Fruit fly (Drosophila melanogaster) whole organism, embryonic: ENCODE results near the gene Kmn2.
A peak's percentile ranks its signal among the peaks of the same experiment; 100 is the strongest.

ENCODE experiments used
- Atf-2 ChIP-seq: fragments of 200-800 bp; sonication (Bioruptor generic); optimal IDR thresholded peaks from 2 replicates; lab custom pipeline; 2016; ENCODE audit warnings: missing biosample characterization, missing genetic modification characterization
- Blimp-1 ChIP-seq: fragments of 200-800 bp; sonication (Bioruptor generic); optimal IDR thresholded peaks from 3 replicates; lab custom pipeline; 2018; ENCODE audit warnings: missing biosample characterization, missing genetic modification characterization, mild to moderate bottlenecking, moderate library complexity, missing genetic modification reagents
- CG10431 ChIP-seq: fragments of 200-800 bp; sonication (Bioruptor generic); optimal IDR thresholded peaks from 3 replicates; lab custom pipeline; 2018; ENCODE audit warnings: missing biosample characterization, mild to moderate bottlenecking, missing genetic modification characterization
- CG10543 ChIP-seq: fragments of 200-800 bp; sonication (Bioruptor generic); optimal IDR thresholded peaks from 3 replicates; lab custom pipeline; 2017; ENCODE audit warnings: missing biosample characterization, mild to moderate bottlenecking, missing genetic modification characterization, moderate library complexity
- CG12071 ChIP-seq: fragments of 200-800 bp; sonication (Bioruptor generic); optimal IDR thresholded peaks from 3 replicates; lab custom pipeline; 2018; ENCODE audit warnings: missing biosample characterization, mild to moderate bottlenecking, missing genetic modification characterization
- CG13624 ChIP-seq: fragments of 200-800 bp; sonication (Bioruptor generic); optimal IDR thresholded peaks from 2 replicates; lab custom pipeline; 2016; ENCODE audit warnings: missing biosample characterization, missing genetic modification characterization
- CG14014 ChIP-seq: fragments of 200-800 bp; sonication (Bioruptor generic); IDR thresholded peaks from 2 replicates; pipeline ENCODE4 v1.3.6; 2022; ENCODE audit warnings: missing biosample characterization, missing genetic modification characterization
- CG2120 ChIP-seq: fragments of 200-800 bp; sonication (Bioruptor generic); optimal IDR thresholded peaks from 3 replicates; lab custom pipeline; 2016; ENCODE audit warnings: missing biosample characterization, missing genetic modification characterization
- CG2889 ChIP-seq: fragments of 200-800 bp; sonication (Bioruptor generic); IDR thresholded peaks from 3 replicates; pipeline ENCODE4 v1.3.6; 2022; ENCODE audit warnings: missing biosample characterization, missing genetic modification characterization
- CG3163 ChIP-seq: fragments of 200-800 bp; sonication (Bioruptor generic); optimal IDR thresholded peaks from 3 replicates; lab custom pipeline; 2016; ENCODE audit warnings: missing biosample characterization, missing genetic modification characterization
- CG7372 ChIP-seq: fragments of 200-800 bp; sonication (Bioruptor generic); IDR thresholded peaks from 2 replicates; pipeline ENCODE4 v1.3.6; 2022; ENCODE audit warnings: missing biosample characterization, missing genetic modification characterization
- CG9437 ChIP-seq: fragments of 200-800 bp; sonication (Bioruptor generic); optimal IDR thresholded peaks from 2 replicates; lab custom pipeline; 2018; ENCODE audit warnings: missing biosample characterization, mild to moderate bottlenecking, missing genetic modification characterization
- Drgx ChIP-seq: fragments of 200-800 bp; sonication (Bioruptor generic); IDR thresholded peaks from 2 replicates; pipeline ENCODE4 v1.3.6; 2022; ENCODE audit warnings: missing biosample characterization, missing genetic modification characterization
- E2f2 ChIP-seq: fragments of 200-800 bp; sonication (Bioruptor generic); IDR thresholded peaks from 2 replicates; pipeline ENCODE4 v1.3.6; 2022; ENCODE audit warnings: missing biosample characterization, missing genetic modification characterization
- ERR ChIP-seq: fragments of 200-800 bp; sonication (Bioruptor generic); optimal IDR thresholded peaks from 2 replicates; lab custom pipeline; 2016; ENCODE audit warnings: missing biosample characterization, missing genetic modification characterization
- GATAe ChIP-seq: fragments of 200-800 bp; sonication (Bioruptor generic); conservative IDR thresholded peaks from 2 replicates; pipeline ENCODE4 v1.3.6; 2022; ENCODE audit warnings: missing biosample characterization, missing genetic modification characterization
- Nf-YA ChIP-seq: fragments of 200-800 bp; sonication (Bioruptor generic); IDR thresholded peaks from 2 replicates; pipeline ENCODE4 v1.3.6; 2022; ENCODE audit warnings: missing biosample characterization, missing genetic modification characterization
- Optix ChIP-seq: fragments of 200-800 bp; sonication (Bioruptor generic); IDR thresholded peaks from 3 replicates; pipeline ENCODE4 v1.3.6; 2022; ENCODE audit warnings: missing biosample characterization, missing genetic modification characterization
- Ptx1 ChIP-seq: fragments of 200-800 bp; sonication (Bioruptor generic); IDR thresholded peaks from 2 replicates; pipeline ENCODE4 v1.3.6; 2022; ENCODE audit warnings: missing biosample characterization, missing genetic modification characterization
- Trl ChIP-seq, 3 experiments: fragments of >200 bp in 2 of 3; fragments of 200-800 bp in 1 of 3; sonication (Bioruptor generic) in 1 of 3; optimal IDR thresholded peaks; 2 replicates in 1 of 3; 3 replicates in 2 of 3; lab custom pipeline; 2016 to 2017; ENCODE audit warnings: missing biosample characterization in 1 of 3, missing genetic modification characterization in 1 of 3
- Xrp1 ChIP-seq: fragments of 200-800 bp; sonication (Bioruptor generic); IDR thresholded peaks from 2 replicates; pipeline ENCODE4 v1.3.6; 2022; ENCODE audit warnings: missing biosample characterization, missing genetic modification characterization
- cg ChIP-seq: fragments of 200-800 bp; sonication (Bioruptor generic); optimal IDR thresholded peaks from 3 replicates; lab custom pipeline; 2019; ENCODE audit warnings: missing biosample characterization, mild to moderate bottlenecking, missing genetic modification characterization, moderate library complexity
- chinmo ChIP-seq: fragments of 200-800 bp; sonication (Bioruptor generic); IDR thresholded peaks from 4 replicates; pipeline ENCODE4 v1.3.6; 2022; ENCODE audit warnings: missing biosample characterization, missing genetic modification characterization; ENCODE audit not compliant: partially characterized antibody
- chm ChIP-seq: fragments of 200-800 bp; sonication (Bioruptor generic); IDR thresholded peaks from 2 replicates; pipeline ENCODE4 v1.3.6; 2022; ENCODE audit warnings: missing biosample characterization, missing genetic modification characterization
- crp ChIP-seq, 2 experiments: fragments of 200-800 bp; sonication (Bioruptor generic); optimal IDR thresholded peaks; 2 replicates in 1 of 2; 3 replicates in 1 of 2; lab custom pipeline; 2017; ENCODE audit warnings: missing biosample characterization in 2 of 2, missing genetic modification characterization in 2 of 2, mild to moderate bottlenecking in 1 of 2, moderate library complexity in 1 of 2
- cwo ChIP-seq: fragments of 200-800 bp; sonication (Bioruptor generic); optimal IDR thresholded peaks from 3 replicates; lab custom pipeline; 2017; ENCODE audit warnings: missing biosample characterization, missing genetic modification characterization, mild to moderate bottlenecking, moderate library complexity, missing genetic modification reagents
- exex ChIP-seq: fragments of 200-800 bp; sonication (Bioruptor generic); optimal IDR thresholded peaks from 4 replicates; lab custom pipeline; 2018; ENCODE audit warnings: missing biosample characterization, mild to moderate bottlenecking, missing genetic modification characterization, moderate library complexity
- grn ChIP-seq: fragments of 200-800 bp; sonication (Bioruptor generic); optimal IDR thresholded peaks from 3 replicates; lab custom pipeline; 2017; ENCODE audit warnings: missing biosample characterization, missing genetic modification characterization
- gsb ChIP-seq: fragments of 200-800 bp; sonication (Bioruptor generic); IDR thresholded peaks from 2 replicates; pipeline ENCODE4 v1.3.6; 2022; ENCODE audit warnings: missing biosample characterization, missing genetic modification characterization
- lov ChIP-seq, 2 experiments: fragments of 200-800 bp in 1 of 2; fragments of >200 bp in 1 of 2; sonication (Bioruptor generic) in 1 of 2; IDR thresholded peaks in 1 of 2; optimal IDR thresholded peaks in 1 of 2; 2 replicates in 1 of 2; 3 replicates in 1 of 2; pipeline versions ENCODE4 v1.3.6 to Lab custom; 2017 to 2022; ENCODE audit warnings: missing biosample characterization in 1 of 2, missing genetic modification characterization in 1 of 2
- mirr ChIP-seq: fragments of 200-800 bp; sonication (Bioruptor generic); optimal IDR thresholded peaks from 3 replicates; lab custom pipeline; 2018; ENCODE audit warnings: missing biosample characterization, mild to moderate bottlenecking, missing genetic modification characterization
- nmo ChIP-seq: fragments of 200-800 bp; sonication (Bioruptor generic); optimal IDR thresholded peaks from 2 replicates; lab custom pipeline; 2018; ENCODE audit warnings: missing biosample characterization, mild to moderate bottlenecking, missing genetic modification characterization, moderate library complexity
- phol ChIP-seq: fragments of 200-800 bp; sonication (Bioruptor generic); optimal IDR thresholded peaks from 3 replicates; lab custom pipeline; 2018; ENCODE audit warnings: missing biosample characterization, mild to moderate bottlenecking, missing genetic modification characterization, moderate library complexity
- pita ChIP-seq: fragments of 200-800 bp; sonication (Bioruptor generic); optimal IDR thresholded peaks from 2 replicates; lab custom pipeline; 2017; ENCODE audit warnings: missing biosample characterization, mild to moderate bottlenecking, missing genetic modification characterization
- sens ChIP-seq: fragments of 200-800 bp; sonication (Bioruptor generic); peaks from one replicate; lab custom pipeline; 2016; ENCODE audit warnings: missing biosample characterization, missing genetic modification characterization
- sqz ChIP-seq: fragments of 200-800 bp; sonication (Bioruptor generic); optimal IDR thresholded peaks from 3 replicates; lab custom pipeline; 2018; ENCODE audit warnings: missing biosample characterization, mild to moderate bottlenecking, missing genetic modification characterization
- sug ChIP-seq: fragments of 200-800 bp; optimal IDR thresholded peaks from 2 replicates; lab custom pipeline; 2019; ENCODE audit warnings: missing biosample characterization, mild to moderate bottlenecking, missing genetic modification characterization, moderate library complexity
- tgo ChIP-seq: fragments of 200-800 bp; sonication (Bioruptor generic); IDR thresholded peaks from 3 replicates; pipeline ENCODE4 v1.3.6; 2022; ENCODE audit warnings: missing biosample characterization, missing genetic modification characterization
- trem ChIP-seq: fragments of 200-800 bp; optimal IDR thresholded peaks from 3 replicates; lab custom pipeline; 2019; ENCODE audit warnings: missing biosample characterization, mild to moderate bottlenecking, missing genetic modification characterization, moderate library complexity
- usp ChIP-seq: fragments of >200 bp; optimal IDR thresholded peaks from 2 replicates; lab custom pipeline; 2017; ENCODE audit warnings: missing biosample characterization, missing genetic modification characterization
- wdn ChIP-seq: fragments of 200-800 bp; sonication (Bioruptor generic); IDR thresholded peaks from 2 replicates; pipeline ENCODE4 v1.3.6; 2022; ENCODE audit warnings: missing biosample characterization, missing genetic modification characterization
- zen2 ChIP-seq: fragments of 200-800 bp; sonication (Bioruptor generic); IDR thresholded peaks from 3 replicates; pipeline ENCODE4 v1.3.6; 2022; ENCODE audit warnings: missing biosample characterization, missing genetic modification characterization; ENCODE audit not compliant: partially characterized antibody

The Kmn2 gene

DNA sequence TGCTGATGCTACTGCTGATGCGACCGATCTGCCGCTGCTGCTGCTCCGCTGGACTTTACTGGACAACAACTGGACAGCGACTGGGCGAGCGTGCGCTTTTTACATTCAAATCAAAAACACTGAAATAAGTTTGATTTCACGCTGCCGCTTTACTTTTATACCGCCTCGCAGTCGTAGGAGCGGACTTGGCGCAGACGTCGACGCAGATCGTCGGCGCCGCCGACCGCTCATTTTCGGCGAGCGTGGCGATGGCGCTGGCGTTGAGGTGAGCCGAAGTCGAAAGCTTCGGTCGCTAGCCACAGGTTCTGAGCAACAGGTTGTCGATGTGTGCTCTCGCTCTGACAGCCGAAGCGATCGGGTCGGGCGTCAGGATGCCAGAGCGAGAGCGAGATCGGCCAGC, 5.4 kb downstream of the Kmn2 start, which contains the start of gene Elovl7 (continued):
- TF ChIP-seq CG13624 (GFP tag; lab: Kevin White, UChicago): peak; percentile 1
- TF ChIP-seq usp: no peak
- TF ChIP-seq CG10431 (GFP tag; lab: Kevin White, UChicago): no peak
- no peak for TF ChIP-seq sqz (GFP tag; lab: Kevin White, UChicago)
- TF ChIP-seq grn (GFP tag; lab: Kevin White, UChicago): no peak
- TF ChIP-seq Atf-2 (GFP tag; lab: Kevin White, UChicago): no peak
- no peak for TF ChIP-seq Optix (GFP tag; lab: Robert Waterston, UW)
- TF ChIP-seq nmo (GFP tag; lab: Kevin White, UChicago): no peak
- no peak for TF ChIP-seq Drgx
- no peak for TF ChIP-seq Nf-YA (GFP tag; lab: Robert Waterston, UW)
- TF ChIP-seq CG10543 (GFP tag; lab: Kevin White, UChicago): peak; percentile 27
- no peak for TF ChIP-seq GATAe (GFP tag; lab: Robert Waterston, UW)
- TF ChIP-seq phol: no peak
- TF ChIP-seq Blimp-1 (GFP tag; lab: Kevin White, UChicago): no peak
- TF ChIP-seq CG9437 (GFP tag; lab: Kevin White, UChicago): no peak
- no peak for TF ChIP-seq CG2889 (GFP tag; lab: Robert Waterston, UW)
- TF ChIP-seq CG12071 (GFP tag; lab: Kevin White, UChicago): no peak
- no peak for TF ChIP-seq CG2120
- no peak for TF ChIP-seq CG14014 (GFP tag; lab: Robert Waterston, UW)

DNA sequence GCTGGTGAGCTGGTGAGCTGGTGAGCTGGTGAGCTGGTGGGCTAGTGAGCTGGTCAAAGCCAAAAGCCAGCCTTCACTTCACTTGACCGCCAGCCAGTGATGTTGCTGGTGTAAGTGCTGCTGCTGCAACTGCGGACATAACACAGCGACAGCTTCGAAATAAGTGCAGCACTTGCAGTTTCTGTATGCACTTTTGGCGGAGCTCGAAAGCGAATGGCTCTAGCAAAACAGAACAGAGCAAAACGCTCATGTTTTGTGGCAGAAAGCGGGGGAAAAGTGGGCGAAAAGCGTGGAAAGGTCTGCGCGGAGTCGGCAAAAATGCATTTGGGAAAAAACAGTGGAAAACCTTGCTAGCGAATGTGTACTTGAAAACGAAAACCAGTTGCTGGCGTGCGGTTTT, 6.5 kb downstream of the Kmn2 start:
- 0 out of 2 replicates have a peak, but pooled peaks have one; percentile 6 for TF ChIP-seq Ptx1 (GFP tag; lab: Robert Waterston, UW)
- TF ChIP-seq ERR (GFP tag; lab: Kevin White, UChicago): no peak
- TF ChIP-seq Xrp1 (GFP tag; lab: Robert Waterston, UW): no peak
- no peak for TF ChIP-seq wdn (GFP tag; lab: Robert Waterston, UW)
- no peak for TF ChIP-seq chm
- TF ChIP-seq gsb: no peak
- TF ChIP-seq tgo: no peak
- no peak for TF ChIP-seq lov (optimal IDR thresholded peaks at IDR 0.05; lab: Kevin White, UChicago)
- TF ChIP-seq lov (GFP tag; IDR thresholded peaks at IDR 0.05; lab: Robert Waterston, UW): no peak
- TF ChIP-seq, all 482 proteins: peak for 1

DNA sequence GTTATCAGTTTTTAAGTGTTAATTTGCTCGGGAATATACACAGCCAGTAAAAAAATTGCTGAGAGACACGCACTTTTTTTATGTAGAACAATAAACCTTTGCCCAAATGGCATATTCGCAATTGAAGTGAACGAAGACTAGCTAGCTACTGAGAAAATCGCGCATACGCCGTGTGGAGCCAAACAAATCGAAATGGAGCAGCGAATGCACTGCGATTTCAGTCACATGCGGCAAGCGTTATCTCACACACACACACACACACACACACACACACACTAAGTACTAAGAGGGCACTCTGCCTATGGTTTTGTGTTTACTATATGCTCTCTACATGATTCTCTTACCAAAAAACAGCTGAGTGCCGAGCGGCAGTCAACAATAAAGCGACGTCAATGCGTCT, 7.6 kb downstream of the Kmn2 start:
- TF ChIP-seq exex (tag; lab: Kevin White, UChicago): peak; percentile 25
- peak; percentile 27 for TF ChIP-seq sug (tag; lab: Kevin White, UChicago)
- TF ChIP-seq crp (GFP tag; optimal IDR thresholded peaks at IDR 0.05; lab: Kevin White, UChicago): peak in 1 of 2 experiments; percentile 39
- no peak for TF ChIP-seq E2f2 (GFP tag; lab: Robert Waterston, UW)
- peak; percentile 85; the same call in 1 of the 4 replicates for TF ChIP-seq chinmo
- TF ChIP-seq trem: no peak
- peak; percentile 75 for TF ChIP-seq cg (GFP tag; lab: Kevin White, UChicago)
- no peak for TF ChIP-seq Ptx1 (GFP tag; lab: Robert Waterston, UW)
- TF ChIP-seq sens: peak; percentile 68
- 0 out of 2 replicates have a peak, but pooled peaks have one; percentile 9 for TF ChIP-seq Drgx
- peak; percentile 10; the same call in 1 of the 3 replicates for TF ChIP-seq zen2 (GFP tag; lab: Robert Waterston, UW)
- peak; percentile 80 for TF ChIP-seq CG3163 (GFP tag; lab: Kevin White, UChicago)
- peak; percentile 18 for TF ChIP-seq mirr
- 0 out of 2 replicates have a peak, but pooled peaks have one; percentile 37 for TF ChIP-seq CG7372 (GFP tag; lab: Robert Waterston, UW)
- peak; percentile 46 for TF ChIP-seq cwo (GFP tag; lab: Kevin White, UChicago)
- peak; percentile 15 to 70 for TF ChIP-seq Trl (optimal IDR thresholded peaks at IDR 0.05; lab: Kevin White, UChicago)
- TF ChIP-seq Trl (GFP tag; optimal IDR thresholded peaks at IDR 0.05; lab: Kevin White, UChicago): no peak
- TF ChIP-seq pita: no peak
